Fruit fly (Drosophila melanogaster) whole organism: ENCODE results near the gene TfIIA-L.

Source experiments
- CG8478 ChIP-seq: fragments of >200 bp; optimal IDR thresholded peaks from 2 replicates; lab custom pipeline; 2018; ENCODE audit warnings: inconsistent platforms
- Dll ChIP-seq: fragments of >200 bp; optimal IDR thresholded peaks from 2 replicates; lab custom pipeline; 2017
- EcR ChIP-seq, 2 experiments: fragments of >200 bp; optimal IDR thresholded peaks; 2 replicates each; lab custom pipeline; 2017; ENCODE audit warnings: missing biosample characterization in 2 of 2, missing genetic modification characterization in 2 of 2, missing genetic modification reagents in 2 of 2
- pan ChIP-seq: fragments of >200 bp; optimal IDR thresholded peaks from 2 replicates; lab custom pipeline; 2017
- psq ChIP-seq: fragments of >200 bp; optimal IDR thresholded peaks from 2 replicates; lab custom pipeline; 2017
- usp ChIP-seq: fragments of >200 bp; optimal IDR thresholded peaks from 2 replicates; lab custom pipeline; 2017; ENCODE audit warnings: missing biosample characterization, missing genetic modification characterization, mixed read lengths

- TF ChIP-seq EcR (GFP tag; optimal IDR thresholded peaks at IDR 0.05; lab: Kevin White, UChicago): no peak
- no peak for TF ChIP-seq usp (GFP tag; lab: Kevin White, UChicago)
- no peak for TF ChIP-seq CG8478
- TF ChIP-seq psq (lab: Kevin White, UChicago): no peak
- TF ChIP-seq Dll: no peak
- TF ChIP-seq pan (lab: Kevin White, UChicago): no peak
Observed at dm6 chr3R:27224727-27225126, 26.2 kb upstream of the TfIIA-L start.
